Worm (Caenorhabditis elegans): Measurements from ENCODE around the gene F36H12.9.
"Not testable (repeated sequence)": the region's sequence is repeated elsewhere in the genome, so short reads cannot be mapped to it uniquely, and the experiment has no call there.

The F36H12.9 gene

ce11 chrIV:5228619-5229018 is 28.2 kb upstream of the F36H12.9 start, which contains the start of gene thn-6:
thn-6 (plus strand) TSS chrIV:5228919.
- TF ChIP-seq klf-2 (GFP tag; conservative IDR thresholded peaks at IDR 0.05) = no peak
- TF ChIP-seq cog-1 (tag; optimal IDR thresholded peaks at IDR 0.05) = no peak
- no peak for TF ChIP-seq med-1 (GFP tag; optimal IDR thresholded peaks at IDR 0.05; ENCODE audit: insufficient read depth)
- TF ChIP-seq tab-1 (GFP tag; IDR thresholded peaks at IDR 0.05) = no peak
- TF ChIP-seq ztf-29 (GFP tag; IDR thresholded peaks at IDR 0.05) = no peak
- TF ChIP-seq T22C8.4 (GFP tag; IDR thresholded peaks at IDR 0.05) = no peak
- no peak for TF ChIP-seq ztf-23 (GFP tag; IDR thresholded peaks at IDR 0.05)
- TF ChIP-seq ref-1 (GFP tag; conservative IDR thresholded peaks at IDR 0.05) = no peak
- no peak for TF ChIP-seq flt-1 (GFP tag; IDR thresholded peaks at IDR 0.05)

- no peak for TF ChIP-seq flt-1 (GFP tag; IDR thresholded peaks at IDR 0.05)
- TF ChIP-seq ztf-23 (GFP tag; IDR thresholded peaks at IDR 0.05) = no peak
- no peak for TF ChIP-seq cog-1 (tag; optimal IDR thresholded peaks at IDR 0.05)
- no peak for TF ChIP-seq klf-2 (GFP tag; conservative IDR thresholded peaks at IDR 0.05)
- TF ChIP-seq T22C8.4 (GFP tag; IDR thresholded peaks at IDR 0.05) = no peak
- no peak for TF ChIP-seq tab-1 (GFP tag; IDR thresholded peaks at IDR 0.05)
- TF ChIP-seq ref-1 (GFP tag; conservative IDR thresholded peaks at IDR 0.05) = no peak
- no peak for TF ChIP-seq ztf-29 (GFP tag; IDR thresholded peaks at IDR 0.05)
- no peak for TF ChIP-seq med-1 (GFP tag; optimal IDR thresholded peaks at IDR 0.05; ENCODE audit: insufficient read depth)
Measured at ce11 chrIV:5230530-5230929, 26.3 kb upstream of the F36H12.9 start, which contains the start of gene thn-5. thn-5 (plus strand) TSS chrIV:5230830.

- TF ChIP-seq tab-1 (GFP tag; IDR thresholded peaks at IDR 0.05); med-1 (GFP tag; optimal IDR thresholded peaks at IDR 0.05; ENCODE audit: insufficient read depth); ref-1 (GFP tag; conservative IDR thresholded peaks at IDR 0.05): not testable (repeated sequence)
Measured at ce11 chrIV:5254678-5255077, 2.2 kb upstream of the F36H12.9 start, which contains the start of gene F36H12.10. F36H12.10 (minus strand) TSS chrIV:5254778.

- TF ChIP-seq ztf-23 (GFP tag; IDR thresholded peaks at IDR 0.05); tab-1 (GFP tag; IDR thresholded peaks at IDR 0.05); ref-1 (GFP tag; conservative IDR thresholded peaks at IDR 0.05): not testable (repeated sequence)
Measured at ce11 chrIV:5258385-5258784, 1.6 kb downstream of the F36H12.9 start, which contains the start of gene ttbk-2.1. ttbk-2.1 (plus strand) TSS chrIV:5258685.

- not testable (repeated sequence) for TF ChIP-seq T22C8.4 (GFP tag; IDR thresholded peaks at IDR 0.05); ref-1 (GFP tag; conservative IDR thresholded peaks at IDR 0.05); med-1 (GFP tag; optimal IDR thresholded peaks at IDR 0.05; ENCODE audit: insufficient read depth)
Measured at ce11 chrIV:5260289-5260688, 3.5 kb downstream of the F36H12.9 start, which contains the start of gene msp-19. msp-19 (plus strand) TSS chrIV:5260589.

ce11 chrIV:5266474-5266873 is 9.6 kb downstream of the F36H12.9 start, which contains the start of gene F36H12.5:
F36H12.5 (plus strand) TSS chrIV:5266774.
- TF ChIP-seq ztf-29 (GFP tag; IDR thresholded peaks at IDR 0.05) (no peak), cog-1 (tag; optimal IDR thresholded peaks at IDR 0.05) (no peak), tab-1 (GFP tag; IDR thresholded peaks at IDR 0.05) (no peak), klf-2 (GFP tag; conservative IDR thresholded peaks at IDR 0.05) (no peak), ztf-23 (GFP tag; IDR thresholded peaks at IDR 0.05) (no peak), ref-1 (GFP tag; conservative IDR thresholded peaks at IDR 0.05) (no peak), med-1 (GFP tag; optimal IDR thresholded peaks at IDR 0.05; ENCODE audit: insufficient read depth) (no peak), flt-1 (GFP tag; IDR thresholded peaks at IDR 0.05) (no peak), T22C8.4 (GFP tag; IDR thresholded peaks at IDR 0.05) (no peak)

ce11 chrIV:5268803-5269202 is 12.0 kb downstream of the F36H12.9 start, which contains the start of gene F36H12.4:
F36H12.4 (plus strand) TSS chrIV:5269103.
- TF ChIP-seq cog-1 (tag; optimal IDR thresholded peaks at IDR 0.05) = no peak
- TF ChIP-seq ref-1 (GFP tag; conservative IDR thresholded peaks at IDR 0.05) = no peak
- TF ChIP-seq tab-1 (GFP tag; IDR thresholded peaks at IDR 0.05) = no peak
- no peak for TF ChIP-seq ztf-23 (GFP tag; IDR thresholded peaks at IDR 0.05)
- no peak for TF ChIP-seq med-1 (GFP tag; optimal IDR thresholded peaks at IDR 0.05; ENCODE audit: insufficient read depth)
- TF ChIP-seq T22C8.4 (GFP tag; IDR thresholded peaks at IDR 0.05) = no peak
- TF ChIP-seq ztf-29 (GFP tag; IDR thresholded peaks at IDR 0.05) = no peak
- no peak for TF ChIP-seq klf-2 (GFP tag; conservative IDR thresholded peaks at IDR 0.05)
- no peak for TF ChIP-seq flt-1 (GFP tag; IDR thresholded peaks at IDR 0.05)

- no peak for TF ChIP-seq klf-2 (GFP tag; conservative IDR thresholded peaks at IDR 0.05)
- TF ChIP-seq T22C8.4 (GFP tag; IDR thresholded peaks at IDR 0.05) = no peak
- TF ChIP-seq ztf-23 (GFP tag; IDR thresholded peaks at IDR 0.05) = no peak
- no peak for TF ChIP-seq ref-1 (GFP tag; conservative IDR thresholded peaks at IDR 0.05)
- TF ChIP-seq flt-1 (GFP tag; IDR thresholded peaks at IDR 0.05) = no peak
- no peak for TF ChIP-seq med-1 (GFP tag; optimal IDR thresholded peaks at IDR 0.05; ENCODE audit: insufficient read depth)
- TF ChIP-seq tab-1 (GFP tag; IDR thresholded peaks at IDR 0.05) = no peak
- TF ChIP-seq cog-1 (tag; optimal IDR thresholded peaks at IDR 0.05) = no peak
- TF ChIP-seq ztf-29 (GFP tag; IDR thresholded peaks at IDR 0.05) = no peak
Measured at ce11 chrIV:5272518-5272917, 15.7 kb downstream of the F36H12.9 start, which contains the start of gene F36H12.3. F36H12.3 (plus strand) TSS chrIV:5272818.

- TF ChIP-seq T22C8.4 (GFP tag; IDR thresholded peaks at IDR 0.05) (no peak), tab-1 (GFP tag; IDR thresholded peaks at IDR 0.05) (no peak), cog-1 (tag; optimal IDR thresholded peaks at IDR 0.05) (no peak), klf-2 (GFP tag; conservative IDR thresholded peaks at IDR 0.05) (no peak), ref-1 (GFP tag; conservative IDR thresholded peaks at IDR 0.05) (no peak), flt-1 (GFP tag; IDR thresholded peaks at IDR 0.05) (no peak), med-1 (GFP tag; optimal IDR thresholded peaks at IDR 0.05; ENCODE audit: insufficient read depth) (no peak)
Measured at ce11 chrIV:5273385-5273784, 16.6 kb downstream of the F36H12.9 start.

ce11 chrIV:5274123-5274581 is 17.3 kb downstream of the F36H12.9 start, which contains the start of gene slfl-4:
slfl-4 (plus strand) TSS chrIV:5274531.
- TF ChIP-seq flt-1 (GFP tag; IDR thresholded peaks at IDR 0.05) (no peak), ztf-23 (GFP tag; IDR thresholded peaks at IDR 0.05) (no peak), ref-1 (GFP tag; conservative IDR thresholded peaks at IDR 0.05) (no peak), tab-1 (GFP tag; IDR thresholded peaks at IDR 0.05) (no peak), klf-2 (GFP tag; conservative IDR thresholded peaks at IDR 0.05) (no peak), ztf-29 (GFP tag; IDR thresholded peaks at IDR 0.05) (no peak), T22C8.4 (GFP tag; IDR thresholded peaks at IDR 0.05) (no peak), cog-1 (tag; optimal IDR thresholded peaks at IDR 0.05) (no peak), med-1 (GFP tag; optimal IDR thresholded peaks at IDR 0.05; ENCODE audit: insufficient read depth) (no peak)

Measured in whole organism, midembryonic.